Worm (Caenorhabditis elegans): Measurements from ENCODE around the gene myrf-2.

The myrf-2 gene

ce11 chrX:10184708-10185107, 9.5 kb downstream of the myrf-2 start:
- TF ChIP-seq ztf-4 (tag; optimal IDR thresholded peaks at IDR 0.05) = no peak
- TF ChIP-seq elt-3 (tag; optimal IDR thresholded peaks at IDR 0.05) = no peak
- no peak for TF ChIP-seq dmd-4 (tag; optimal IDR thresholded peaks at IDR 0.05)
- no peak for TF ChIP-seq ceh-16 (tag; optimal IDR thresholded peaks at IDR 0.05)
- TF ChIP-seq fos-1 (tag; optimal IDR thresholded peaks at IDR 0.05) = no peak
- no peak for TF ChIP-seq sma-9 (GFP tag; optimal IDR thresholded peaks at IDR 0.05)
- no peak for TF ChIP-seq sma-9 (tag; optimal IDR thresholded peaks at IDR 0.05)
- TF ChIP-seq peb-1 (tag; optimal IDR thresholded peaks at IDR 0.05) = no peak
- TF ChIP-seq ZK546.5 (tag; optimal IDR thresholded peaks at IDR 0.05) = no peak
- TF ChIP-seq ama-1 (optimal IDR thresholded peaks at IDR 0.05) = no peak
- no peak for TF ChIP-seq R02D3.7 (tag; optimal IDR thresholded peaks at IDR 0.05)
- TF ChIP-seq nhr-12 (tag; optimal IDR thresholded peaks at IDR 0.05) = no peak
- no peak for TF ChIP-seq ztf-1 (GFP tag; conservative IDR thresholded peaks at IDR 0.05)
- no peak for TF ChIP-seq nhr-21 (tag; optimal IDR thresholded peaks at IDR 0.05)
- TF ChIP-seq lin-11 (tag; optimal IDR thresholded peaks at IDR 0.05) = no peak
- no peak for TF ChIP-seq nhr-237 (tag; optimal IDR thresholded peaks at IDR 0.05)
- TF ChIP-seq lin-13 (GFP tag; optimal IDR thresholded peaks at IDR 0.05) = no peak

DNA sequence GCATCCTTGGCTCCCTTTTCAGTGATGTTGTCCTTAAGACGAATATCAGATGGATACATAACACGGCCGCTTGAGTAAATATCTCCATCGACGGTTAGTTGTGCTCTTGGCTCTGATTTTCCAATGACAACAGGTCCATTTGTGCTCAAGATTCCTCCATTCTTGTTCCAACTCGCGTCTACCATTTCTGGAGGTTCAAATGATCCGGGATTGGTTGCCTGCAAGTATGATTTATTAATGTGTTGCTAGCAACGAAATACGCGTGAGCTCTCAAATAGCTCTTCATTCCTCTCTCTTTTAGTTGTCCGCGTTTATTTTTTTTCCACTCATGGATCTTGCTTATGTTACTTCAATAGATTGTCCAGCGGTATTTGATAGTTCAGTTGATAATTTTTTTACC, 10.5 kb downstream of the myrf-2 start, which contains the start of gene arrd-28:
arrd-28 (plus strand) TSS at position 301 of the 400 bp plus-strand sequence.
- TF ChIP-seq dmd-4 (tag; optimal IDR thresholded peaks at IDR 0.05) (no peak), nhr-10 (tag; optimal IDR thresholded peaks at IDR 0.05) (no peak), F13H6.1 (tag; optimal IDR thresholded peaks at IDR 0.05) (no peak), ztf-4 (tag; optimal IDR thresholded peaks at IDR 0.05) (no peak)

DNA sequence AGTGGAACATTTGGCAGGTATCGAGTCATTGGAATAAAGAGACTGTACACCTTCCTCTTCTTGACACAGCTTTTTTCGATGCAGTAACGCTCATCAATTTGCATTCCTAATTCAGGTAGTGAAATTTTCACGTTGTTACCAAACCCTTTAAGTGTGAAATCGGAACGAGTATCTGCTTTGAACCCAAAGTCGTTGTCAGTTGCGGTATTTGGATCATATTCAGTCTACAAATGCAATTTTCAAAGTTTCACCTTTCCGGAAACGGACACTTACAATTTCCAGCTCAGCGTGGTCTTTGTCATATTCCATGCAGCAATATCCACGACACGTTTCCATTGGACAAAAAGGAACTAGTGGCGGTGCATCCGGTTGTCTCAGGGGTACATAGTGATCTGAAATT, 11.6 kb downstream of the myrf-2 start:
- TF ChIP-seq gmeb-1 (tag; optimal IDR thresholded peaks at IDR 0.05) (no peak), egl-27 (tag; optimal IDR thresholded peaks at IDR 0.05) (no peak), crh-2 (tag; optimal IDR thresholded peaks at IDR 0.05) (no peak), aly-2 (tag; optimal IDR thresholded peaks at IDR 0.05) (no peak), alr-1 (tag; optimal IDR thresholded peaks at IDR 0.05) (no peak), nhr-237 (tag; optimal IDR thresholded peaks at IDR 0.05) (no peak), ZK546.5 (tag; optimal IDR thresholded peaks at IDR 0.05) (no peak), lin-39 (tag; optimal IDR thresholded peaks at IDR 0.05) (no peak)

- no peak for TF ChIP-seq unc-62 (GFP tag; optimal IDR thresholded peaks at IDR 0.05)
- no peak for TF ChIP-seq skn-1 (tag; optimal IDR thresholded peaks at IDR 0.05)
- no peak for TF ChIP-seq snpc-4 (tag; optimal IDR thresholded peaks at IDR 0.05)
- TF ChIP-seq nhr-10 (tag; optimal IDR thresholded peaks at IDR 0.05) = no peak
- TF ChIP-seq fos-1 (tag; optimal IDR thresholded peaks at IDR 0.05) = no peak
- TF ChIP-seq zag-1 (tag; optimal IDR thresholded peaks at IDR 0.05) = no peak
- TF ChIP-seq elt-1 (tag; optimal IDR thresholded peaks at IDR 0.05) = no peak
- TF ChIP-seq sma-9 (GFP tag; optimal IDR thresholded peaks at IDR 0.05) = peak; percentile 53
- TF ChIP-seq sma-9 (tag; optimal IDR thresholded peaks at IDR 0.05) = no peak
- no peak for TF ChIP-seq dmd-4 (tag; optimal IDR thresholded peaks at IDR 0.05)
- TF ChIP-seq lsy-2 (tag; optimal IDR thresholded peaks at IDR 0.05) = no peak
- no peak for TF ChIP-seq mdl-1 (tag; optimal IDR thresholded peaks at IDR 0.05)
- no peak for TF ChIP-seq nhr-237 (tag; optimal IDR thresholded peaks at IDR 0.05)
- peak; percentile 61 for TF ChIP-seq nhr-129 (tag; optimal IDR thresholded peaks at IDR 0.05)
- no peak for TF ChIP-seq lin-11 (tag; optimal IDR thresholded peaks at IDR 0.05)
- no peak for TF ChIP-seq nhr-12 (tag; optimal IDR thresholded peaks at IDR 0.05)
- no peak for TF ChIP-seq sem-4 (tag; optimal IDR thresholded peaks at IDR 0.05)
- no peak for TF ChIP-seq mbf-1 (tag; optimal IDR thresholded peaks at IDR 0.05)
- no peak for TF ChIP-seq sma-3 (GFP tag; optimal IDR thresholded peaks at IDR 0.05)
- no peak for TF ChIP-seq peb-1 (tag; optimal IDR thresholded peaks at IDR 0.05)
- TF ChIP-seq egl-27 (tag; optimal IDR thresholded peaks at IDR 0.05) = no peak
- TF ChIP-seq lin-39 (tag; optimal IDR thresholded peaks at IDR 0.05) = no peak
- peak; percentile 48 for TF ChIP-seq F13H6.1 (tag; optimal IDR thresholded peaks at IDR 0.05)
Observed at ce11 chrX:10176295-10176694, 17.9 kb downstream of the myrf-2 start, which contains the start of gene ncs-4. Gene ncs-4, plus strand, starts transcription at chrX:10176521.

- TF ChIP-seq unc-55 (GFP tag; optimal IDR thresholded peaks at IDR 0.05) = no peak
- TF ChIP-seq skn-1 (tag; optimal IDR thresholded peaks at IDR 0.05) = no peak
- no peak for TF ChIP-seq lin-39 (tag; optimal IDR thresholded peaks at IDR 0.05)
- no peak for TF ChIP-seq peb-1 (tag; optimal IDR thresholded peaks at IDR 0.05)
- no peak for TF ChIP-seq nhr-25 (tag; optimal IDR thresholded peaks at IDR 0.05)
- TF ChIP-seq lin-13 (GFP tag; optimal IDR thresholded peaks at IDR 0.05) = no peak
- no peak for TF ChIP-seq nhr-11 (tag; optimal IDR thresholded peaks at IDR 0.05)
- no peak for TF ChIP-seq elt-3 (tag; optimal IDR thresholded peaks at IDR 0.05)
- TF ChIP-seq nhr-12 (tag; optimal IDR thresholded peaks at IDR 0.05) = no peak
- no peak for TF ChIP-seq snpc-4 (tag; optimal IDR thresholded peaks at IDR 0.05)
- no peak for TF ChIP-seq gmeb-1 (tag; optimal IDR thresholded peaks at IDR 0.05)
- no peak for TF ChIP-seq unc-62 (GFP tag; optimal IDR thresholded peaks at IDR 0.05)
- no peak for TF ChIP-seq mdl-1 (tag; optimal IDR thresholded peaks at IDR 0.05)
Observed at ce11 chrX:10174683-10175082, 19.5 kb downstream of the myrf-2 start, which contains the start of gene C07A4.3. Gene C07A4.3, plus strand, starts transcription at chrX:10174983.
